Fruit fly (Drosophila melanogaster) Kc167 (cell line): Measurements from ENCODE around the gene CG5149.

Experiments used
- Myc ChIP-seq: fragments of >200 bp; optimal IDR thresholded peaks from 2 replicates; lab custom pipeline; 2017; ENCODE audit warnings: missing external identifiers
- Sin3A ChIP-seq: fragments of >200 bp; optimal IDR thresholded peaks from 2 replicates; lab custom pipeline; 2018; ENCODE audit warnings: missing external identifiers
- h ChIP-seq: fragments of >200 bp; optimal IDR thresholded peaks from 3 replicates; lab custom pipeline; 2018; ENCODE audit warnings: missing external identifiers
- insv ChIP-seq: fragments of >200 bp; optimal IDR thresholded peaks from 3 replicates; lab custom pipeline; 2018; ENCODE audit warnings: missing external identifiers
- psq ChIP-seq: fragments of >200 bp; optimal IDR thresholded peaks from 2 replicates; lab custom pipeline; 2017; ENCODE audit warnings: missing external identifiers
- ttk ChIP-seq: sonication (Bioruptor generic); optimal IDR thresholded peaks from 2 replicates; lab custom pipeline; 2017; ENCODE audit warnings: missing external identifiers

The CG5149 gene

DNA sequence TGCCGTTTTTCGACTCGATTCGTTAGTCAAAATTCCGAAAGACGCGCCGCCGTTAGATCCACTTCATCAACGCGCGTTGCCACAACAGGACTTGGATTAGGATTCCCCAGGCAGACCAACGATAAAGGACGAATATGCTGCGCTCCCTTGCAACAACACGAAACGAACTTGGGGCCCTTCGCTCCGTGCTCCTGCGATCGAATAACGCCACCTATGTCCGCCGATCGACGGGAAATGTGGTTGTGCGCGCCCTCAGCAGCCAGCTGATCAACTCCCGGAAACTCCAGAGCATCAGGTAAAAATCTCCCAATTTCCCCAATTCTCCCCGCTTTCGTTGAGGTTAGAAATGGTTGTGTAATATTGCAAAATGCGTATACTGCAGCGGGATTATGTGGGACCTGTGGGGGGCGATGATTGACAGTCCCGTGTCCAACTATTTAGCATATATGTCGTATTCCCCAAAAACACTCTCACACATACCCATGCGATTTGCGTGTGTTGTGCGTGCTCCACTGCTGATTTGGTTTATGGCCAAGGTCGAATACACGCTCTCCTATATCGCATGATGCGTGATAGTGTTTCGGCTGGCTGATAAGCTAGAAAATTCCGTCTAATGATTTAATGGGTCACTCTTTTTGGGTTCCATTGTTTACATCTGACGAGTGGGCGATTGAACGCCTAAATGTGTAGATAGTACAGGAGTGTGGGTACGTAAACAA is 39.2 kb upstream of the CG5149 start:
- TF ChIP-seq Sin3A (lab: Kevin White, UChicago), result no peak
- TF ChIP-seq psq (lab: Kevin White, UChicago), result no peak
- no peak for TF ChIP-seq insv (lab: Kevin White, UChicago)
- TF ChIP-seq Myc (lab: Kevin White, UChicago), result no peak
- TF ChIP-seq h (lab: Kevin White, UChicago), result no peak
- TF ChIP-seq ttk, result no peak

dm6 chr2L:7426326-7427066 is 38.4 kb upstream of the CG5149 start, which contains the start of gene muc:
Gene muc (plus strand): TSS chr2L:7426866.
- TF ChIP-seq ttk (no peak), h (lab: Kevin White, UChicago) (no peak), Myc (lab: Kevin White, UChicago) (no peak), psq (lab: Kevin White, UChicago) (no peak), Sin3A (lab: Kevin White, UChicago) (no peak), insv (lab: Kevin White, UChicago) (no peak)

DNA sequence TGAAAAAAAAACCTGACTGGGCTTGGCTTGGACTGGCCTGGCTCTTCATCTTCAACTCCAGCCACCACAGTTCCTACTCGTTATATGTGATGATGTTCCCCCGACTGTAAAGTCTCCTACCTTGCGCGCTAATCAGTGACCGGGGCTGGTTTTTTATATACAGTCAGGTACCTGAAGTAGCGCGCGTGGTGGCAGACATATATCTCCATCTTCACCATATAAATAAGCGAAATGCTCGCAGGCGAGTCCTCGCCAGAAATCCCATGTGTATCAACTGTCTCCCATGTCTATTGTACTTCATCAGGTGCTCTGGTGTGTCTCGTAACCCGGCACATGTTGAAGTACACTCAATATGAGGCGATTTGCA is 37.6 kb upstream of the CG5149 start:
- TF ChIP-seq Sin3A (lab: Kevin White, UChicago) (no peak), h (lab: Kevin White, UChicago) (no peak), ttk (no peak), psq (lab: Kevin White, UChicago) (no peak), Myc (lab: Kevin White, UChicago) (no peak), insv (lab: Kevin White, UChicago) (no peak)

- TF ChIP-seq Sin3A (lab: Kevin White, UChicago), result no peak
- TF ChIP-seq Myc (lab: Kevin White, UChicago), result no peak
- no peak for TF ChIP-seq insv (lab: Kevin White, UChicago)
- TF ChIP-seq psq (lab: Kevin White, UChicago), result no peak
- TF ChIP-seq ttk, result no peak
- TF ChIP-seq h (lab: Kevin White, UChicago), result no peak
Measured at dm6 chr2L:7424907-7425689, 37.0 kb upstream of the CG5149 start.

dm6 chr2L:7424282-7424905 is 36.3 kb upstream of the CG5149 start:
- no peak for TF ChIP-seq h (lab: Kevin White, UChicago)
- no peak for TF ChIP-seq Myc (lab: Kevin White, UChicago)
- no peak for TF ChIP-seq psq (lab: Kevin White, UChicago)
- TF ChIP-seq ttk, result no peak
- no peak for TF ChIP-seq insv (lab: Kevin White, UChicago)
- TF ChIP-seq Sin3A (lab: Kevin White, UChicago), result no peak

- TF ChIP-seq Sin3A (lab: Kevin White, UChicago) (no peak), h (lab: Kevin White, UChicago) (no peak), Myc (lab: Kevin White, UChicago) (no peak), insv (lab: Kevin White, UChicago) (no peak), ttk (no peak), psq (lab: Kevin White, UChicago) (no peak)
Measured at dm6 chr2L:7423333-7423895, 35.4 kb upstream of the CG5149 start.

dm6 chr2L:7422429-7423283 is 34.6 kb upstream of the CG5149 start:
- TF ChIP-seq Sin3A (lab: Kevin White, UChicago) (no peak), h (lab: Kevin White, UChicago) (no peak), insv (lab: Kevin White, UChicago) (no peak), Myc (lab: Kevin White, UChicago) (no peak), psq (lab: Kevin White, UChicago) (no peak), ttk (no peak)

dm6 chr2L:7420305-7421287 is 32.5 kb upstream of the CG5149 start:
- no peak for TF ChIP-seq insv (lab: Kevin White, UChicago)
- TF ChIP-seq Myc (lab: Kevin White, UChicago), result no peak
- no peak for TF ChIP-seq Sin3A (lab: Kevin White, UChicago)
- no peak for TF ChIP-seq ttk
